Fruit fly (Drosophila melanogaster) whole organism, embryonic: ENCODE results near the gene CG14154.

Experiments used
- Adf1 ChIP-seq: fragments of 200-800 bp; sonication (Bioruptor generic); IDR thresholded peaks from 2 replicates; pipeline ENCODE4 v1.3.6; 2022; ENCODE audit warnings: missing biosample characterization, missing genetic modification characterization
- CG11696 ChIP-seq: fragments of 200-800 bp; sonication (Bioruptor generic); IDR thresholded peaks from 2 replicates; pipeline ENCODE4 v1.3.6; 2022; ENCODE audit warnings: missing biosample characterization, missing genetic modification characterization
- CG12219 ChIP-seq: fragments of 200-800 bp; sonication (Bioruptor generic); optimal IDR thresholded peaks from 3 replicates; lab custom pipeline; 2018; ENCODE audit warnings: missing biosample characterization, mild to moderate bottlenecking, missing genetic modification characterization
- CG13296 ChIP-seq: fragments of 200-800 bp; sonication (Bioruptor generic); optimal IDR thresholded peaks from 3 replicates; lab custom pipeline; 2018; ENCODE audit warnings: missing biosample characterization, mild to moderate bottlenecking, missing genetic modification characterization
- CG16779 ChIP-seq: fragments of 200-800 bp; sonication (Bioruptor generic); IDR thresholded peaks from 2 replicates; pipeline ENCODE4 v1.3.6; 2022; ENCODE audit warnings: missing biosample characterization, missing genetic modification characterization
- CG17568 ChIP-seq: fragments of 200-800 bp; sonication (Bioruptor generic); optimal IDR thresholded peaks from 2 replicates; lab custom pipeline; 2018; ENCODE audit warnings: missing biosample characterization, mild to moderate bottlenecking, missing genetic modification characterization, moderate library complexity
- CG17802 ChIP-seq: fragments of 200-800 bp; sonication (Bioruptor generic); optimal IDR thresholded peaks from 2 replicates; lab custom pipeline; 2018; ENCODE audit warnings: missing biosample characterization, mild to moderate bottlenecking, missing genetic modification characterization, moderate library complexity
- CG30431 ChIP-seq: fragments of 200-800 bp; sonication (Bioruptor generic); optimal IDR thresholded peaks from 2 replicates; lab custom pipeline; 2017; ENCODE audit warnings: missing biosample characterization, missing genetic modification characterization
- CG31388 ChIP-seq: fragments of 200-800 bp; sonication (Bioruptor generic); optimal IDR thresholded peaks from 2 replicates; lab custom pipeline; 2016; ENCODE audit warnings: missing biosample characterization, missing genetic modification characterization
- CG4328 ChIP-seq: fragments of 200-800 bp; sonication (Bioruptor generic); optimal IDR thresholded peaks from 3 replicates; lab custom pipeline; 2017; ENCODE audit warnings: missing biosample characterization, missing genetic modification reagents, missing genetic modification characterization
- CG6254 ChIP-seq: fragments of 200-800 bp; sonication (Bioruptor generic); optimal IDR thresholded peaks from 3 replicates; lab custom pipeline; 2017; ENCODE audit warnings: mild to moderate bottlenecking, missing biosample characterization, missing genetic modification reagents, missing genetic modification characterization
- CG6272 ChIP-seq: fragments of 200-800 bp; sonication (Bioruptor generic); IDR thresholded peaks from 2 replicates; pipeline ENCODE4 v1.3.6; 2022; ENCODE audit warnings: missing biosample characterization, missing genetic modification characterization
- CG8281 ChIP-seq: fragments of 200-800 bp; sonication (Bioruptor generic); optimal IDR thresholded peaks from 2 replicates; lab custom pipeline; 2018; ENCODE audit warnings: missing biosample characterization, mild to moderate bottlenecking, missing genetic modification characterization, moderate library complexity
- CG8359 ChIP-seq: fragments of 200-800 bp; sonication (Bioruptor generic); optimal IDR thresholded peaks from 2 replicates; lab custom pipeline; 2017; ENCODE audit warnings: missing biosample characterization, mild to moderate bottlenecking, missing genetic modification characterization, borderline replicate concordance
- CG8944 ChIP-seq: fragments of 200-800 bp; sonication (Bioruptor generic); optimal IDR thresholded peaks from 3 replicates; lab custom pipeline; 2016; ENCODE audit warnings: missing biosample characterization, missing genetic modification characterization
- CG9609 ChIP-seq: fragments of 200-800 bp; sonication (Bioruptor generic); optimal IDR thresholded peaks from 3 replicates; lab custom pipeline; 2016; ENCODE audit warnings: missing biosample characterization, missing genetic modification characterization
- CG9797 ChIP-seq: fragments of 200-800 bp; sonication (Bioruptor generic); optimal IDR thresholded peaks from 3 replicates; lab custom pipeline; 2018; ENCODE audit warnings: missing biosample characterization, mild to moderate bottlenecking, missing genetic modification characterization
- H2.0 ChIP-seq: fragments of 200-800 bp; sonication (Bioruptor generic); IDR thresholded peaks from 2 replicates; pipeline ENCODE4 v1.3.6; 2022; ENCODE audit warnings: missing biosample characterization, missing genetic modification characterization
- Hr51 ChIP-seq, 2 experiments: fragments of 200-800 bp; sonication (Bioruptor generic); optimal IDR thresholded peaks; 2 replicates in 1 of 2; 3 replicates in 1 of 2; lab custom pipeline; 2016 to 2018; ENCODE audit warnings: missing biosample characterization in 2 of 2, missing genetic modification characterization in 2 of 2, mild to moderate bottlenecking in 1 of 2, moderate library complexity in 1 of 2
- MTF-1 ChIP-seq: fragments of 200-800 bp; sonication (Bioruptor generic); optimal IDR thresholded peaks from 2 replicates; lab custom pipeline; 2018; ENCODE audit warnings: missing biosample characterization, mild to moderate bottlenecking, missing genetic modification characterization, borderline replicate concordance
- Meics ChIP-seq: fragments of 200-800 bp; sonication (Bioruptor generic); optimal IDR thresholded peaks from 2 replicates; lab custom pipeline; 2017; ENCODE audit warnings: missing biosample characterization, mild to moderate bottlenecking, missing genetic modification characterization
- Oaz ChIP-seq: fragments of 200-800 bp; sonication (Bioruptor generic); IDR thresholded peaks from 2 replicates; pipeline ENCODE4 v1.3.6; 2022; ENCODE audit warnings: missing biosample characterization, missing genetic modification characterization
- Opbp ChIP-seq: fragments of 200-800 bp; sonication (Bioruptor generic); IDR thresholded peaks from 3 replicates; pipeline ENCODE4 v1.3.6; 2022; ENCODE audit warnings: missing biosample characterization, missing genetic modification characterization; ENCODE audit not compliant: partially characterized antibody
- Ravus ChIP-seq: fragments of 200-800 bp; sonication (Bioruptor generic); IDR thresholded peaks from 2 replicates; pipeline ENCODE4 v1.3.6; 2022; ENCODE audit warnings: missing biosample characterization, missing genetic modification characterization
- Taf1 ChIP-seq: fragments of 200-800 bp; sonication (Bioruptor generic); IDR thresholded peaks from 2 replicates; pipeline ENCODE4 v1.3.6; 2022; ENCODE audit warnings: missing biosample characterization, missing genetic modification characterization
- ap ChIP-seq: fragments of 200-800 bp; sonication (Bioruptor generic); IDR thresholded peaks from 2 replicates; pipeline ENCODE4 v1.3.6; 2022; ENCODE audit warnings: missing biosample characterization, missing genetic modification characterization
- ato ChIP-seq: fragments of 200-800 bp; sonication (Bioruptor generic); IDR thresholded peaks from 2 replicates; pipeline ENCODE4 v1.3.6; 2022; ENCODE audit warnings: missing biosample characterization, missing genetic modification characterization; ENCODE audit not compliant: partially characterized antibody
- bsh ChIP-seq, 2 experiments: fragments of 200-800 bp; sonication (Bioruptor generic); optimal IDR thresholded peaks; 2 replicates each; lab custom pipeline; 2017 to 2018; ENCODE audit warnings: mild to moderate bottlenecking in 2 of 2, missing biosample characterization in 2 of 2, missing genetic modification characterization in 2 of 2, moderate library complexity in 1 of 2
- cas ChIP-seq: fragments of 200-800 bp; sonication (Bioruptor generic); IDR thresholded peaks from 2 replicates; pipeline ENCODE4 v1.3.6; 2022; ENCODE audit warnings: missing biosample characterization, missing genetic modification characterization
- cato ChIP-seq: fragments of 200-800 bp; sonication (Bioruptor generic); optimal IDR thresholded peaks from 2 replicates; lab custom pipeline; 2016; ENCODE audit warnings: missing biosample characterization, missing genetic modification characterization, borderline replicate concordance
- chm ChIP-seq: fragments of 200-800 bp; sonication (Bioruptor generic); IDR thresholded peaks from 2 replicates; pipeline ENCODE4 v1.3.6; 2022; ENCODE audit warnings: missing biosample characterization, missing genetic modification characterization
- croc ChIP-seq: fragments of 200-800 bp; sonication (Bioruptor generic); conservative IDR thresholded peaks from 3 replicates; pipeline ENCODE4 v1.3.6; 2022; ENCODE audit warnings: missing biosample characterization, missing genetic modification characterization
- crol ChIP-seq: fragments of 200-800 bp; sonication (Bioruptor generic); IDR thresholded peaks from 2 replicates; pipeline ENCODE4 v1.3.6; 2022; ENCODE audit warnings: missing biosample characterization, missing genetic modification characterization
- en ChIP-seq: fragments of 200-800 bp; sonication (Bioruptor generic); optimal IDR thresholded peaks from 2 replicates; lab custom pipeline; 2016; ENCODE audit warnings: missing biosample characterization, missing genetic modification characterization
- grau ChIP-seq: fragments of 200-800 bp; optimal IDR thresholded peaks from 3 replicates; lab custom pipeline; 2019; ENCODE audit warnings: missing biosample characterization, mild to moderate bottlenecking, missing genetic modification characterization, moderate library complexity
- gt ChIP-seq: fragments of 200-800 bp; sonication (Bioruptor generic); IDR thresholded peaks from 2 replicates; pipeline ENCODE4 v1.3.6; 2022; ENCODE audit warnings: missing biosample characterization, missing genetic modification characterization
- hb ChIP-seq: fragments of 200-800 bp; sonication (Bioruptor generic); IDR thresholded peaks from 3 replicates; pipeline ENCODE4 v1.3.6; 2022; ENCODE audit warnings: missing biosample characterization, missing genetic modification characterization; ENCODE audit not compliant: partially characterized antibody
- lab ChIP-seq: fragments of 200-800 bp; sonication (Bioruptor generic); optimal IDR thresholded peaks from 3 replicates; lab custom pipeline; 2017; ENCODE audit warnings: missing biosample characterization, missing genetic modification characterization, mild to moderate bottlenecking, moderate library complexity, missing genetic modification reagents
- maf-S ChIP-seq: fragments of 200-800 bp; sonication (Bioruptor generic); optimal IDR thresholded peaks from 2 replicates; lab custom pipeline; 2016; ENCODE audit warnings: missing biosample characterization, missing genetic modification characterization
- pnt ChIP-seq: fragments of 200-800 bp; sonication (Bioruptor generic); optimal IDR thresholded peaks from 3 replicates; lab custom pipeline; 2016; ENCODE audit warnings: missing biosample characterization, missing genetic modification characterization
- pzg ChIP-seq: fragments of 200-800 bp; sonication (Bioruptor generic); optimal IDR thresholded peaks from 3 replicates; lab custom pipeline; 2018; ENCODE audit warnings: missing biosample characterization, mild to moderate bottlenecking, missing genetic modification characterization, moderate library complexity
- schlank ChIP-seq: fragments of 200-800 bp; sonication (Bioruptor generic); optimal IDR thresholded peaks from 2 replicates; lab custom pipeline; 2018; ENCODE audit warnings: missing biosample characterization, mild to moderate bottlenecking, missing genetic modification characterization
- sna ChIP-seq: fragments of 200-800 bp; sonication (Bioruptor generic); IDR thresholded peaks from 2 replicates; pipeline ENCODE4 v1.3.6; 2022; ENCODE audit warnings: missing biosample characterization, missing genetic modification characterization; ENCODE audit not compliant: partially characterized antibody
- trem ChIP-seq: fragments of 200-800 bp; optimal IDR thresholded peaks from 3 replicates; lab custom pipeline; 2019; ENCODE audit warnings: missing biosample characterization, mild to moderate bottlenecking, missing genetic modification characterization, moderate library complexity
- twi ChIP-seq: fragments of 200-800 bp; optimal IDR thresholded peaks from 2 replicates; lab custom pipeline; 2019; ENCODE audit warnings: missing biosample characterization, mild to moderate bottlenecking, missing genetic modification characterization, moderate library complexity
- unpg ChIP-seq: fragments of 200-800 bp; sonication (Bioruptor generic); optimal IDR thresholded peaks from 3 replicates; lab custom pipeline; 2018; ENCODE audit warnings: missing biosample characterization, mild to moderate bottlenecking, missing genetic modification characterization, moderate library complexity
- vfl ChIP-seq: fragments of 200-800 bp; sonication (Bioruptor generic); optimal IDR thresholded peaks from 2 replicates; lab custom pipeline; 2016; ENCODE audit warnings: missing biosample characterization, missing genetic modification characterization
- zen ChIP-seq: fragments of 200-800 bp; sonication (Bioruptor generic); optimal IDR thresholded peaks from 3 replicates; lab custom pipeline; 2018; ENCODE audit warnings: missing biosample characterization, mild to moderate bottlenecking, missing genetic modification characterization, moderate library complexity

The CG14154 gene

dm6 chr3L:10660744-10661589 is 19.3 kb downstream of the CG14154 start, which contains the start of the genes CG32066 and CG8003 (continued):
- TF ChIP-seq pnt (GFP tag; lab: Kevin White, UChicago) (no peak), en (no peak), lab (peak; percentile 63), Oaz (GFP tag; lab: Robert Waterston, UW) (no peak), CG9609 (GFP tag; lab: Kevin White, UChicago) (no peak), vfl (peak; percentile 40), trem (tag; lab: Kevin White, UChicago) (peak; percentile 50), bsh (GFP tag; optimal IDR thresholded peaks at IDR 0.05; lab: Kevin White, UChicago) (peak; percentile 31 to 41), Taf1 (GFP tag; lab: Robert Waterston, UW) (no peak), unpg (no peak), CG9797 (GFP tag; lab: Kevin White, UChicago) (peak; percentile 66), croc (GFP tag; lab: Robert Waterston, UW) (no peak), pzg (peak; percentile 61), cas (GFP tag; lab: Robert Waterston, UW) (0 out of 2 replicates have a peak, but pooled peaks have one; percentile 16), ap (no peak), gt (GFP tag; lab: Robert Waterston, UW) (no peak), Hr51 (GFP tag; optimal IDR thresholded peaks at IDR 0.05; lab: Kevin White, UChicago) (peak in 1 of 2 experiments; percentile 53), CG8944 (GFP tag; lab: Kevin White, UChicago) (no peak), Adf1 (GFP tag; lab: Robert Waterston, UW) (no peak), CG12219 (GFP tag; lab: Kevin White, UChicago) (no peak), CG4328 (GFP tag; lab: Kevin White, UChicago) (no peak), Meics (GFP tag; lab: Kevin White, UChicago) (peak; percentile 29), schlank (tag; lab: Kevin White, UChicago) (no peak), CG13296 (GFP tag; lab: Kevin White, UChicago) (peak; percentile 34), H2.0 (GFP tag; lab: Robert Waterston, UW) (no peak; the same call in 1 of the 2 replicates), MTF-1 (GFP tag; lab: Kevin White, UChicago) (peak; percentile 65), CG17568 (GFP tag; lab: Kevin White, UChicago) (peak; percentile 61), grau (tag; lab: Kevin White, UChicago) (peak; percentile 60), Ravus (GFP tag; lab: Robert Waterston, UW) (no peak), CG31388 (no peak), hb (GFP tag; lab: Robert Waterston, UW) (no peak; the same call in 2 of the 3 replicates), crol (GFP tag; lab: Robert Waterston, UW) (no peak), cato (GFP tag; lab: Kevin White, UChicago) (no peak), CG30431 (no peak), CG17802 (tag; lab: Kevin White, UChicago) (no peak), sna (GFP tag; lab: Robert Waterston, UW) (peak; percentile 85), CG16779 (no peak), twi (tag; lab: Kevin White, UChicago) (no peak), CG6272 (no peak; the same call in 1 of the 2 replicates), zen (no peak), ato (GFP tag; lab: Robert Waterston, UW) (peak; percentile 80), Opbp (GFP tag; lab: Robert Waterston, UW) (peak; percentile 97), CG8359 (GFP tag; lab: Kevin White, UChicago) (no peak), chm (GFP tag; lab: Robert Waterston, UW) (peak; percentile 87), maf-S (GFP tag; lab: Kevin White, UChicago) (no peak), CG11696 (GFP tag; lab: Robert Waterston, UW) (no peak), CG6254 (no peak), CG8281 (no peak)
